Worm (Caenorhabditis elegans) whole organism, early embryonic: ENCODE data around the gene elt-2.

Experiments
- B0310.2 ChIP-seq: sonication (generic microtip); optimal IDR thresholded peaks from 2 replicates; lab custom pipeline; 2016; ENCODE audit warnings: mild to moderate bottlenecking, missing genetic modification characterization, missing compliant biosample characterization
- ama-1 ChIP-seq: fragments of 150-350 bp; optimal IDR thresholded peaks from 2 replicates; lab custom pipeline; 2014
- ceh-13 ChIP-seq: fragments of 200-800 bp; sonication (Bioruptor generic); optimal IDR thresholded peaks from 2 replicates; lab custom pipeline; 2018; ENCODE audit warnings: mild to moderate bottlenecking, missing genetic modification characterization, missing compliant biosample characterization
- ceh-36 ChIP-seq: sonication (generic microtip); optimal IDR thresholded peaks from 2 replicates; lab custom pipeline; 2016; ENCODE audit warnings: missing genetic modification characterization, inconsistent platforms, missing compliant biosample characterization
- hmbx-1 ChIP-seq: sonication (generic microtip); optimal IDR thresholded peaks from 2 replicates; lab custom pipeline; 2016; ENCODE audit warnings: mild to moderate bottlenecking, missing genetic modification characterization, missing compliant biosample characterization
- hmg-4 ChIP-seq: fragments of 200-800 bp; sonication (Bioruptor generic); optimal IDR thresholded peaks from 2 replicates; lab custom pipeline; 2018; ENCODE audit warnings: mild to moderate bottlenecking, missing genetic modification characterization, missing compliant biosample characterization

ce11 chrX:10514834-10515233, 33.8 kb downstream of the elt-2 start:
- TF ChIP-seq hmbx-1 (tag; lab: Kevin White, UChicago): no peak
- TF ChIP-seq hmg-4: no peak
- TF ChIP-seq B0310.2: no peak
- no peak for TF ChIP-seq ceh-13 (GFP tag; lab: Kevin White, UChicago)
- no peak for TF ChIP-seq ama-1 (lab: Kevin White, UChicago)
- no peak for TF ChIP-seq ceh-36 (tag; lab: Kevin White, UChicago)
